Worm (Caenorhabditis elegans): ENCODE data around the gene C13E3.1.
A peak's percentile ranks its signal among the peaks of the same experiment; 100 is the strongest.

C13E3.1 gene

ce11 chrX:8877162-8877561, 15.7 kb upstream of the C13E3.1 start (continued):
- no peak for TF ChIP-seq ztf-3 (GFP tag; optimal IDR thresholded peaks at IDR 0.05)
- TF ChIP-seq ztf-6 (GFP tag; IDR thresholded peaks at IDR 0.05) = no peak
- TF ChIP-seq attf-5 (GFP tag; optimal IDR thresholded peaks at IDR 0.05) = no peak
- TF ChIP-seq ceh-58 (GFP tag; IDR thresholded peaks at IDR 0.05) = no peak
- peak; percentile 89 for TF ChIP-seq tbp1 (GFP tag; optimal IDR thresholded peaks at IDR 0.05)
- TF ChIP-seq rec-8 (tag; optimal IDR thresholded peaks at IDR 0.05) = peak; percentile 14 to 20
- TF ChIP-seq ccch-3 (GFP tag; optimal IDR thresholded peaks at IDR 0.05) = no peak
- no peak for TF ChIP-seq egl-44 (GFP tag; IDR thresholded peaks at IDR 0.05)
- TF ChIP-seq bed-2 (GFP tag; IDR thresholded peaks at IDR 0.05) = no peak
- no peak for TF ChIP-seq lin-40 (tag; optimal IDR thresholded peaks at IDR 0.05)
- no peak for TF ChIP-seq hsf-1 (GFP tag; IDR thresholded peaks at IDR 0.05)
- TF ChIP-seq zim-3 (tag; optimal IDR thresholded peaks at IDR 0.05) = no peak
- TF ChIP-seq C06A6.2 (GFP tag; conservative IDR thresholded peaks at IDR 0.05) = no peak
- TF ChIP-seq B0019.2 (GFP tag; conservative IDR thresholded peaks at IDR 0.05) = no peak
- no peak for TF ChIP-seq T07F8.4 (tag; optimal IDR thresholded peaks at IDR 0.05)
- no peak for TF ChIP-seq ztf-25 (GFP tag; IDR thresholded peaks at IDR 0.05)
- peak; percentile 74 for TF ChIP-seq B0261.1 (tag; optimal IDR thresholded peaks at IDR 0.05)
- no peak for TF ChIP-seq mel-28 (tag; optimal IDR thresholded peaks at IDR 0.05; ENCODE audit: borderline replicate concordance)
- TF ChIP-seq lsl-1 (GFP tag; optimal IDR thresholded peaks at IDR 0.05) = no peak
- TF ChIP-seq lir-1 (GFP tag; conservative IDR thresholded peaks at IDR 0.05) = no peak
- TF ChIP-seq B0035.1 (tag; optimal IDR thresholded peaks at IDR 0.05) = no peak
- no peak for TF ChIP-seq ekl-4 (GFP tag; IDR thresholded peaks at IDR 0.05)
- no peak for TF ChIP-seq dox-1 (GFP tag; IDR thresholded peaks at IDR 0.05)
- TF ChIP-seq hmg-1.2 (GFP tag; IDR thresholded peaks at IDR 0.05) = 0 out of 2 replicates have a peak, but pooled peaks have one; percentile 37
- no peak for TF ChIP-seq D2030.7 (GFP tag; IDR thresholded peaks at IDR 0.05)
- TF ChIP-seq pha-4 (tag; optimal IDR thresholded peaks at IDR 0.05) = no peak
- TF ChIP-seq Y67H2A.10 (GFP tag; conservative IDR thresholded peaks at IDR 0.05) = no peak
- no peak for TF ChIP-seq sptf-2 (GFP tag; optimal IDR thresholded peaks at IDR 0.05)
- TF ChIP-seq unc-130 (GFP tag; optimal IDR thresholded peaks at IDR 0.05) = no peak

DNA sequence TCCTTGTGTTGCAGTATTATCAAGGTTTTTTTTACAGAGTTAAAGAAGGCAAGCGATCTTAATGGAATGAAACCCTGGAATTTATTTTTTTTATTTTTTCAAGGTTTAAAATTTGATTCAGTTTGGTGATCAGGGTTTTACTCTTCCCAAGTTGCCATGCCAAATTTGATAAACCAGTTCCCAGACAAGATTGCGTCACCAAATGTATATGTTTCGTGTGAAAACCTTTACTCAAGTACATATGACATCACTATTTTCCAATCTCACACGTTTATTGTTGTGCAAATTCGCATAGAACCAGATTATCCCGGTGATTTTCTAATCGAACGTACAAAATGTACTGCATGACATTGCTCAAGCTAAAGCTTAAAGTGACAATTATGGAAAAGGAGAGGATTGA, 14.2 kb upstream of the C13E3.1 start:
- TF ChIP-seq F57A8.1 (GFP tag; optimal IDR thresholded peaks at IDR 0.05) = no peak
- no peak for TF ChIP-seq tbx-9 (tag; optimal IDR thresholded peaks at IDR 0.05; ENCODE audit: borderline replicate concordance)
- TF ChIP-seq lin-35 (GFP tag; optimal IDR thresholded peaks at IDR 0.05) = no peak
- TF ChIP-seq dpff-1 (tag; optimal IDR thresholded peaks at IDR 0.05) = no peak
- TF ChIP-seq pha-4 (tag; optimal IDR thresholded peaks at IDR 0.05) = no peak
- no peak for TF ChIP-seq nhr-27 (tag; optimal IDR thresholded peaks at IDR 0.05)
- no peak for TF ChIP-seq rcor-1 (GFP tag; IDR thresholded peaks at IDR 0.05)
- no peak for TF ChIP-seq ztf-3 (GFP tag; optimal IDR thresholded peaks at IDR 0.05)
- no peak for TF ChIP-seq C17E4.6 (GFP tag; IDR thresholded peaks at IDR 0.05)
- TF ChIP-seq F52B5.7 (tag; optimal IDR thresholded peaks at IDR 0.05) = no peak

ce11 chrX:8879349-8879748, 13.6 kb upstream of the C13E3.1 start, which contains the start of gene C06E2.2:
TSS of gene C06E2.2 (plus strand) at chrX:8879649.
- TF ChIP-seq D2030.7 (GFP tag; IDR thresholded peaks at IDR 0.05) = no peak
- TF ChIP-seq tlf-1 (GFP tag; optimal IDR thresholded peaks at IDR 0.05) = no peak
- TF ChIP-seq B0035.1 (tag; optimal IDR thresholded peaks at IDR 0.05) = no peak
- no peak for TF ChIP-seq gei-17 (GFP tag; optimal IDR thresholded peaks at IDR 0.05)
- no peak for TF ChIP-seq B0019.2 (GFP tag; conservative IDR thresholded peaks at IDR 0.05)
- no peak for TF ChIP-seq ztf-18 (tag; optimal IDR thresholded peaks at IDR 0.05)
- no peak for TF ChIP-seq sdz-38 (tag; optimal IDR thresholded peaks at IDR 0.05)
- TF ChIP-seq lin-54 (GFP tag; optimal IDR thresholded peaks at IDR 0.05) = no peak
- no peak for TF ChIP-seq F23B12.7 (tag; optimal IDR thresholded peaks at IDR 0.05; ENCODE audit: insufficient read depth)
- TF ChIP-seq cebp-1 (GFP tag; IDR thresholded peaks at IDR 0.05) = no peak
- no peak for TF ChIP-seq cebp-1 (tag; optimal IDR thresholded peaks at IDR 0.05)
- no peak for TF ChIP-seq hmg-1.2 (GFP tag; IDR thresholded peaks at IDR 0.05)
- TF ChIP-seq ztf-26 (tag; optimal IDR thresholded peaks at IDR 0.05) = no peak
- no peak for TF ChIP-seq egl-44 (GFP tag; IDR thresholded peaks at IDR 0.05)

Data from whole organism, young adult.